Worm (Caenorhabditis elegans): ENCODE measurements around the gene F26D2.10.
"Not testable (repeated sequence)": the region's sequence is repeated elsewhere in the genome, so short reads cannot be mapped to it uniquely, and the experiment has no call there.

F26D2.10 gene

DNA sequence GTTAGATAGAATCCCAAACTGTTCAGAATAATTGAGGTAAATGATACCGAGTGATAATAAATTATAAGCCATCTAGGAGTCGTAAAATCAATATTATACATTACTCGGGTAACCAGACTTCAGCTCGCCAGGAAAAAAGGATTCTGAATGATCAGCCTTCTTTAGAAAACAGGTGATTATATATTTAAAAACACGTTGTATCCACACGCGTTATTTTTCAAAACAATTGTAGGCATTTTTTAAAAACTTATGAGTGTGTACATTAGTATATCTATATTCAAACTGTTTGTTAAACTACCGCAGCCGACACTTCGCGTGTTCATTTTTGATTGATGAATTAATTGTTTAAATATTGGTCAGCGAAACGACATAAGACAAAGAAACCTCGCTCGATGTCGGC is 41.1 kb downstream of the F26D2.10 start, which contains the start of gene sri-65:
TSS of gene sri-65 (minus strand) at position 101 of the 400 bp plus-strand sequence.
- no peak for TF ChIP-seq pes-1 (GFP tag; IDR thresholded peaks at IDR 0.05)
- TF ChIP-seq F13C5.2 (tag; optimal IDR thresholded peaks at IDR 0.05): no peak
- no peak for TF ChIP-seq hnd-1 (tag; optimal IDR thresholded peaks at IDR 0.05)
- no peak for TF ChIP-seq tbx-11 (GFP tag; IDR thresholded peaks at IDR 0.05)
- no peak for TF ChIP-seq ama-1 (optimal IDR thresholded peaks at IDR 0.05)
- TF ChIP-seq sea-1 (GFP tag; conservative IDR thresholded peaks at IDR 0.05): no peak

DNA sequence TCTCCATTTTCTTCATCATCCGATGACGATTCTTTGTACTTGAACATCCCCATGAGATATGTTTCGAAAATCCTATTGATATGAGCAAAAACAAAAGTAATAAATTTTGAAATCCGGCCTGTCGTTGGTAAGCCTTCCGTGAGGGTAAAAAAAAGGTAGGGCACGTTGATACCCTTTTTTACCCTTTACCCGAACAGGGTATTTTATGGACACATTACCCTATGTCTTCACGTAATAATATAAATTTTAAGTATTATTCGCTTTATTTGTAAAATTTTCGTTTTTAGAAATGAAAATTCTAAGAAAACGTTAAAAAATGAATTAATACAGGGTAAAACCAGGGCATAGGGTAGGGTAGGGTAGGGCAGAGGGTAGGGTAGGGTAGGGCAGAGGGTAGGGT is 45.7 kb downstream of the F26D2.10 start, which contains the start of gene F13A7.7:
TSS of gene F13A7.7 (minus strand) at position 101 of the 400 bp plus-strand sequence.
- TF ChIP-seq hnd-1 (tag; optimal IDR thresholded peaks at IDR 0.05); scrt-1 (GFP tag; IDR thresholded peaks at IDR 0.05); tbx-37 (GFP tag; conservative IDR thresholded peaks at IDR 0.05): not testable (repeated sequence)

DNA sequence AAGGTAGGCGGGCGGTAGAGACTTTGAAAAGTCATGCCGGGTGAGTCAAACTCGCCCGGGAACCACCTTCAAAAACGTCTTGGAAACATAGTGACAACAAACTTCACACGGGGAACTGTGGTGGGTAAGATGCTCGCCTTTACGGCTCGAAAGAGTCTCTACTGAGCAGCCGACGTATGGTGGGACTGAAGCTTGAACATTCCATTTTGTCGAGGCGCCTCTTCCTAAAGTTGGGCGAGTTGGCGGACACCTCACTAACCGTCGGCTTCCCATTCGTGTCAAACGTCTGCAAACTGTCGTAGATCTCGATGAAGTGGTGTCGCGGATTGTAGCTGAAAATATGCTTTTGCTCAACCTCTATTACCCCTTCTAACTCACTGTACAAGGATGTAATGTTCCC is 46.5 kb downstream of the F26D2.10 start:
- TF ChIP-seq hmbx-1 (tag; optimal IDR thresholded peaks at IDR 0.05) (no peak), B0310.2 (tag; optimal IDR thresholded peaks at IDR 0.05) (no peak), hnd-1 (tag; optimal IDR thresholded peaks at IDR 0.05) (no peak), ceh-36 (tag; optimal IDR thresholded peaks at IDR 0.05) (no peak), tbx-11 (GFP tag; IDR thresholded peaks at IDR 0.05) (no peak), tbx-37 (GFP tag; conservative IDR thresholded peaks at IDR 0.05) (no peak), ceh-13 (GFP tag; optimal IDR thresholded peaks at IDR 0.05) (no peak), ama-1 (optimal IDR thresholded peaks at IDR 0.05) (no peak), sea-1 (GFP tag; conservative IDR thresholded peaks at IDR 0.05) (no peak), F13C5.2 (tag; optimal IDR thresholded peaks at IDR 0.05) (no peak), tra-4 (tag; optimal IDR thresholded peaks at IDR 0.05) (no peak), hmg-4 (GFP tag; optimal IDR thresholded peaks at IDR 0.05) (no peak), pes-1 (GFP tag; IDR thresholded peaks at IDR 0.05) (no peak), scrt-1 (GFP tag; IDR thresholded peaks at IDR 0.05) (no peak), ets-7 (tag; optimal IDR thresholded peaks at IDR 0.05) (no peak)

DNA sequence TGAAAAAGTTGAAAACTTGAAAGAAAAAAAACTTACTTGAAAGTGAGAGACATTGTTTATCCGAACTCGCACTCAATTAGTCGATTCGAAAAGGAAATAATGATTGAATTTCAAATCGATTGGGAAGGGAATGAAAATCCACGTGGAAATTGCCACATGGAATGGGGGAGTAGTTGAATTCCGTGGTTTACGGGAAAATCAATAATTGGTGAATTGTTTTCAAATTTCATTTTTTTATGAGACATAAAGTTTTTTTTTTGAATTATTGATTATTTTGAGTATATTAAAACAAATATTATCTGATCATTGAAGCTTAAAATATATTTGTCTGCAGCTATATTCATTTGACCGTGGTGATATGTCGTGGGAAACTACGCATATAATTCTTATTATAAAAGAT is 51.6 kb downstream of the F26D2.10 start, which contains the start of gene F13A7.1:
TSS of gene F13A7.1 (minus strand) at position 101 of the 400 bp plus-strand sequence.
- TF ChIP-seq tbx-37 (GFP tag; conservative IDR thresholded peaks at IDR 0.05) (no peak), tra-4 (tag; optimal IDR thresholded peaks at IDR 0.05) (no peak), F13C5.2 (tag; optimal IDR thresholded peaks at IDR 0.05) (no peak), ets-7 (tag; optimal IDR thresholded peaks at IDR 0.05) (no peak), hmbx-1 (tag; optimal IDR thresholded peaks at IDR 0.05) (no peak), ceh-36 (tag; optimal IDR thresholded peaks at IDR 0.05) (no peak), sea-1 (GFP tag; conservative IDR thresholded peaks at IDR 0.05) (no peak), B0310.2 (tag; optimal IDR thresholded peaks at IDR 0.05) (no peak), tbx-11 (GFP tag; IDR thresholded peaks at IDR 0.05) (no peak), flt-1 (GFP tag; IDR thresholded peaks at IDR 0.05) (no peak), ama-1 (optimal IDR thresholded peaks at IDR 0.05) (no peak), hnd-1 (tag; optimal IDR thresholded peaks at IDR 0.05) (no peak), pes-1 (GFP tag; IDR thresholded peaks at IDR 0.05) (no peak), aly-1 (tag; optimal IDR thresholded peaks at IDR 0.05) (no peak), hmg-4 (GFP tag; optimal IDR thresholded peaks at IDR 0.05) (no peak), ceh-13 (GFP tag; optimal IDR thresholded peaks at IDR 0.05) (no peak), scrt-1 (GFP tag; IDR thresholded peaks at IDR 0.05) (no peak)

DNA sequence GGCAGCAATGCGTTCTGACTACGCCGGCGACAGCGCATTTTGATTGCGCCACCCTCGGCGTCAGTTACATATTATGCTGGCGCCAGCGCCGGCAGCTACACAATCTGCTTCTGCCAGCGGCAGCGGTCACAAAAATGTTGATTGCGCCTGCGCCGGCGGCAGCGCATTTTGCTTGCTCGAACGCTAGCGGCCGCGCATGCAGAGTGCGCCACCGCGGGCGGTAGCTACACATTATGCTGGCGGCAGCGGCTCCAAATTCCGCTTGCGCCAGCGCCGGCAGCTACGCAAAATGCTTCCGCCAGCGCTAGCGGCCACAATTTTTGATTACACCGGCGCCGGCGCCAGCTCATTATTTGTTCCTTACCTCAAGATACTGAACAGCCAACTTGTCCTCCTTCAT is 52.2 kb downstream of the F26D2.10 start:
- TF ChIP-seq B0310.2 (tag; optimal IDR thresholded peaks at IDR 0.05) (no peak), sea-1 (GFP tag; conservative IDR thresholded peaks at IDR 0.05) (no peak), F13C5.2 (tag; optimal IDR thresholded peaks at IDR 0.05) (no peak), aly-1 (tag; optimal IDR thresholded peaks at IDR 0.05) (no peak), pes-1 (GFP tag; IDR thresholded peaks at IDR 0.05) (no peak), hnd-1 (tag; optimal IDR thresholded peaks at IDR 0.05) (no peak), hmg-4 (GFP tag; optimal IDR thresholded peaks at IDR 0.05) (no peak), ama-1 (optimal IDR thresholded peaks at IDR 0.05) (no peak), ets-7 (tag; optimal IDR thresholded peaks at IDR 0.05) (no peak), tra-4 (tag; optimal IDR thresholded peaks at IDR 0.05) (no peak), scrt-1 (GFP tag; IDR thresholded peaks at IDR 0.05) (no peak), ceh-13 (GFP tag; optimal IDR thresholded peaks at IDR 0.05) (no peak), tbx-37 (GFP tag; conservative IDR thresholded peaks at IDR 0.05) (no peak), flt-1 (GFP tag; IDR thresholded peaks at IDR 0.05) (no peak), hmbx-1 (tag; optimal IDR thresholded peaks at IDR 0.05) (no peak), tbx-11 (GFP tag; IDR thresholded peaks at IDR 0.05) (no peak)

DNA sequence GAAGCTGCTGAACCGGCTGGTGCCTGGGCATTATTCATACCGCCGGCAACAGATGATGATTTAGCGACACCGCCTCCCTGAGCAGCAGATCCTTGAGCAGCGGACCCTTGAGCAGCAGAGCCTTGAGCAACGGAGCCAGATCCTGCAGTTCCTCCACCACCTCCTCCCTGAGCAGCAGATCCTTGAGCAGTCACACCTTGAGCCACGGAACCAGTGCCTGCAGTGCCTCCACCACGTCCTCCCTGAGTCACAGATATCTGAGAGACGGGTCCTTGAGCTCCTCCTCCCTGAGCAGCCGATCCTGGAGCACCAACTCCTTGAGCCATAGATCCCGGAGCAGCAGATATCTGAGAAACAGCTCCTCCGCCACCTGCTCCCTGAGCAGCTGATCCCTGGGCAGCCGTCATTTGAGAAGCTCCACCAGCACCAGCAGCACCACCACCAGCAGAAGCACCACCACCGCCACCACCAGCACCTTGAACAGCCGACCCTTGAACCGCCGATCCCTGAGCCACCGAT is 52.9 kb downstream of the F26D2.10 start:
- TF ChIP-seq ceh-36 (tag; optimal IDR thresholded peaks at IDR 0.05) (no peak), hmbx-1 (tag; optimal IDR thresholded peaks at IDR 0.05) (no peak), hnd-1 (tag; optimal IDR thresholded peaks at IDR 0.05) (no peak)

All from whole organism, early embryonic.